Worm (Caenorhabditis elegans) whole organism, L3 larva: ENCODE results near the gene chin-1.

Source experiments
- ZK546.5 ChIP-seq: sonication (generic microtip); optimal IDR thresholded peaks from 2 replicates; lab custom pipeline; 2017; ENCODE audit warnings: missing biosample characterization, missing genetic modification characterization
- aly-2 ChIP-seq: fragments of 150-350 bp; optimal IDR thresholded peaks from 2 replicates; lab custom pipeline; 2014; ENCODE audit warnings: missing biosample characterization, missing genetic modification characterization
- ceh-28 ChIP-seq: fragments of 150-350 bp; optimal IDR thresholded peaks from 2 replicates; lab custom pipeline; 2014; ENCODE audit warnings: missing biosample characterization, missing genetic modification reagents, missing genetic modification characterization
- ceh-82 ChIP-seq: fragments of 150-350 bp; optimal IDR thresholded peaks from 2 replicates; lab custom pipeline; 2014; ENCODE audit warnings: missing biosample characterization, missing genetic modification characterization
- ceh-9 ChIP-seq: sonication (generic microtip); optimal IDR thresholded peaks from 2 replicates; lab custom pipeline; 2018; ENCODE audit warnings: missing biosample characterization, missing genetic modification characterization
- daf-12 ChIP-seq: fragments of 150-350 bp; optimal IDR thresholded peaks from 2 replicates; lab custom pipeline; 2014; ENCODE audit warnings: missing biosample characterization, missing genetic modification reagents, missing genetic modification characterization
- egl-5 ChIP-seq: fragments of 150-350 bp; optimal IDR thresholded peaks from 2 replicates; lab custom pipeline; 2017; ENCODE audit warnings: missing biosample characterization, missing genetic modification reagents, missing genetic modification characterization, inconsistent platforms
- elt-2 ChIP-seq: sonication (generic microtip); optimal IDR thresholded peaks from 2 replicates; lab custom pipeline; 2016; ENCODE audit warnings: missing genetic modification reagents, mild to moderate bottlenecking, missing genetic modification characterization, missing compliant biosample characterization
- elt-3 ChIP-seq, 3 experiments: fragments of 150-350 bp in 1 of 3; sonication (generic microtip) in 2 of 3; optimal IDR thresholded peaks; 2 replicates in 2 of 3; 4 replicates in 1 of 3; lab custom pipeline; 2014 to 2017; ENCODE audit warnings: missing biosample characterization in 3 of 3, missing genetic modification characterization in 3 of 3
- fkh-2 ChIP-seq: fragments of 150-350 bp; optimal IDR thresholded peaks from 2 replicates; lab custom pipeline; 2014; ENCODE audit warnings: missing biosample characterization, missing genetic modification reagents, missing genetic modification characterization
- fos-1 ChIP-seq: fragments of 150-350 bp; optimal IDR thresholded peaks from 2 replicates; lab custom pipeline; 2014; ENCODE audit warnings: missing biosample characterization, missing genetic modification characterization
- hmg-11 ChIP-seq: sonication (generic microtip); optimal IDR thresholded peaks from 2 replicates; lab custom pipeline; 2016; ENCODE audit warnings: missing genetic modification characterization, missing compliant biosample characterization
- jun-1 ChIP-seq: fragments of 150-350 bp; optimal IDR thresholded peaks from 2 replicates; lab custom pipeline; 2014; ENCODE audit warnings: missing biosample characterization, missing genetic modification reagents, missing genetic modification characterization
- lin-15B ChIP-seq: fragments of 150-350 bp; optimal IDR thresholded peaks from 2 replicates; lab custom pipeline; 2014; ENCODE audit warnings: missing biosample characterization, missing genetic modification characterization
- lin-39 ChIP-seq: fragments of 150-350 bp; optimal IDR thresholded peaks from 2 replicates; lab custom pipeline; 2018; ENCODE audit warnings: missing biosample characterization, missing genetic modification reagents, missing genetic modification characterization
- mdl-1 ChIP-seq: fragments of 150-350 bp; optimal IDR thresholded peaks from 2 replicates; lab custom pipeline; 2014; ENCODE audit warnings: missing biosample characterization, missing genetic modification characterization
- nfya-1 ChIP-seq: sonication (generic microtip); optimal IDR thresholded peaks from 2 replicates; lab custom pipeline; 2017; ENCODE audit warnings: missing genetic modification characterization, mild to moderate bottlenecking, missing compliant biosample characterization, antibody characterized with exemption, moderate library complexity; ENCODE audit not compliant: insufficient read depth
- nhr-11 ChIP-seq: fragments of 150-350 bp; optimal IDR thresholded peaks from 2 replicates; lab custom pipeline; 2014; ENCODE audit warnings: missing biosample characterization, missing genetic modification characterization
- nhr-23 ChIP-seq: fragments of 150-350 bp; optimal IDR thresholded peaks from 2 replicates; lab custom pipeline; 2014; ENCODE audit warnings: missing biosample characterization, missing genetic modification reagents, missing genetic modification characterization
- nhr-25 ChIP-seq: sonication (generic microtip); optimal IDR thresholded peaks from 2 replicates; lab custom pipeline; 2017; ENCODE audit warnings: missing biosample characterization, missing genetic modification characterization
- nhr-28 ChIP-seq: fragments of 150-350 bp; optimal IDR thresholded peaks from 2 replicates; lab custom pipeline; 2014; ENCODE audit warnings: missing biosample characterization, missing genetic modification characterization
- nhr-43 ChIP-seq: sonication (generic microtip); optimal IDR thresholded peaks from 2 replicates; lab custom pipeline; 2016; ENCODE audit warnings: mild to moderate bottlenecking, missing genetic modification characterization, missing compliant biosample characterization; ENCODE audit not compliant: poor library complexity, severe bottlenecking
- nhr-76 ChIP-seq: fragments of 150-350 bp; sonication (generic microtip); optimal IDR thresholded peaks from 5 replicates; lab custom pipeline; 2014; ENCODE audit warnings: missing biosample characterization, missing genetic modification characterization
- pha-4 ChIP-seq: fragments of 150-350 bp; optimal IDR thresholded peaks from 2 replicates; lab custom pipeline; 2014; ENCODE audit warnings: missing biosample characterization, missing genetic modification reagents, missing genetic modification characterization
- pqm-1 ChIP-seq: fragments of 150-350 bp; optimal IDR thresholded peaks from 2 replicates; lab custom pipeline; 2017; ENCODE audit warnings: missing biosample characterization, missing genetic modification characterization, inconsistent platforms
- sea-2 ChIP-seq: fragments of 150-350 bp; sonication (generic microtip); optimal IDR thresholded peaks from 4 replicates; lab custom pipeline; 2014; ENCODE audit warnings: missing biosample characterization, missing genetic modification reagents, missing genetic modification characterization
- skn-1 ChIP-seq: fragments of 150-350 bp; optimal IDR thresholded peaks from 2 replicates; lab custom pipeline; 2014; ENCODE audit warnings: missing biosample characterization, missing genetic modification characterization
- tbx-2 ChIP-seq: sonication (generic microtip); optimal IDR thresholded peaks from 2 replicates; lab custom pipeline; 2016; ENCODE audit warnings: mild to moderate bottlenecking, missing genetic modification characterization, missing compliant biosample characterization
- unc-62 ChIP-seq: fragments of 150-350 bp; sonication (generic microtip); optimal IDR thresholded peaks from 4 replicates; lab custom pipeline; 2014; ENCODE audit warnings: missing biosample characterization, missing genetic modification reagents, missing genetic modification characterization
- zag-1 ChIP-seq: fragments of 150-350 bp; optimal IDR thresholded peaks from 2 replicates; lab custom pipeline; 2014; ENCODE audit warnings: missing biosample characterization, missing genetic modification characterization
- ztf-4 ChIP-seq: fragments of 150-350 bp; optimal IDR thresholded peaks from 2 replicates; lab custom pipeline; 2014; ENCODE audit warnings: missing biosample characterization, missing genetic modification characterization

Gene chin-1

ce11 chrIII:1056989-1057687 lies 20.1 kb upstream of the chin-1 start:
- peak; percentile 85 for TF ChIP-seq ceh-28
- TF ChIP-seq, all 47 proteins: peak for 1; not testable (repeated sequence) for 46

ce11 chrIII:1054096-1054495 lies 17.1 kb upstream of the chin-1 start:
- TF ChIP-seq pqm-1 (tag; lab: Kevin White, UChicago) (no peak), nhr-76 (tag; lab: Kevin White, UChicago) (no peak), skn-1 (tag; lab: Kevin White, UChicago) (no peak), nhr-23 (tag; lab: Kevin White, UChicago) (peak; percentile 83), nhr-25 (tag; lab: Kevin White, UChicago) (peak; percentile 13), fos-1 (tag; lab: Kevin White, UChicago) (no peak), lin-15B (tag; lab: Kevin White, UChicago) (no peak), lin-39 (tag; lab: Kevin White, UChicago) (no peak), zag-1 (tag; lab: Kevin White, UChicago) (no peak), ceh-9 (tag; lab: Kevin White, UChicago) (no peak), fkh-2 (tag; lab: Kevin White, UChicago) (no peak), egl-5 (tag; lab: Kevin White, UChicago) (no peak), daf-12 (tag; lab: Kevin White, UChicago) (no peak), hmg-11 (tag; lab: Kevin White, UChicago) (peak; percentile 44), ceh-82 (tag; lab: Kevin White, UChicago) (no peak), ZK546.5 (tag; lab: Kevin White, UChicago) (no peak)

ce11 chrIII:1053067-1053466 lies 16.1 kb upstream of the chin-1 start, which contains the start of gene fbxo-11.2:
Gene fbxo-11.2 (minus strand): TSS chrIII:1053242.
- TF ChIP-seq nhr-23 (tag; lab: Kevin White, UChicago) (peak; percentile 6), nhr-25 (tag; lab: Kevin White, UChicago) (peak; percentile 67), hmg-11 (tag; lab: Kevin White, UChicago) (peak; percentile 49), nfya-1 (tag; lab: Kevin White, UChicago) (no peak)

- TF ChIP-seq pha-4 (tag; lab: Kevin White, UChicago) (no peak), sea-2 (no peak), nhr-11 (tag; lab: Kevin White, UChicago) (no peak)
These were observed 15.3 kb upstream of the chin-1 start for ce11 chrIII:1052291-1052690.

ce11 chrIII:1051877-1052276 lies 14.9 kb upstream of the chin-1 start:
- TF ChIP-seq ceh-28 = no peak
- TF ChIP-seq ceh-9 (tag; lab: Kevin White, UChicago) = no peak
- no peak for TF ChIP-seq lin-39 (tag; lab: Kevin White, UChicago)
- no peak for TF ChIP-seq elt-2 (tag; lab: Kevin White, UChicago)
- no peak for TF ChIP-seq nhr-25 (tag; lab: Kevin White, UChicago)
- TF ChIP-seq tbx-2 = no peak
- no peak for TF ChIP-seq unc-62 (GFP tag; lab: Kevin White, UChicago)
- no peak for TF ChIP-seq nhr-28 (tag; lab: Kevin White, UChicago)
- no peak for TF ChIP-seq skn-1 (tag; lab: Kevin White, UChicago)
- TF ChIP-seq mdl-1 (tag; lab: Kevin White, UChicago) = no peak
- no peak for TF ChIP-seq jun-1 (tag; lab: Kevin White, UChicago)
- TF ChIP-seq, all 47 proteins: peak for 0

ce11 chrIII:1043790-1044189 lies 6.8 kb upstream of the chin-1 start:
- TF ChIP-seq ceh-82 (tag; lab: Kevin White, UChicago) (no peak), ztf-4 (tag; lab: Kevin White, UChicago) (no peak), nhr-23 (tag; lab: Kevin White, UChicago) (no peak), hmg-11 (tag; lab: Kevin White, UChicago) (no peak), ceh-28 (no peak), elt-3 (tag; optimal IDR thresholded peaks at IDR 0.05; lab: Kevin White, UChicago) (no peak), nhr-43 (no peak), zag-1 (tag; lab: Kevin White, UChicago) (no peak), aly-2 (tag; lab: Kevin White, UChicago) (no peak), pqm-1 (tag; lab: Kevin White, UChicago) (no peak), ZK546.5 (tag; lab: Kevin White, UChicago) (no peak), nhr-25 (tag; lab: Kevin White, UChicago) (no peak), skn-1 (tag; lab: Kevin White, UChicago) (no peak), fkh-2 (tag; lab: Kevin White, UChicago) (no peak)
